Worm (Caenorhabditis elegans) whole organism, young adult: ENCODE measurements around the gene F20B6.9.

Source experiments
- B0019.2 ChIP-seq: fragments of 200-800 bp; sonication (Bioruptor generic); conservative IDR thresholded peaks from 2 replicates; pipeline ENCODE4 v1.3.6; 2022; ENCODE audit warnings: missing genetic modification reagents, missing genetic modification characterization, missing compliant biosample characterization
- B0261.1 ChIP-seq: sonication (generic microtip); optimal IDR thresholded peaks from 2 replicates; lab custom pipeline; 2016; ENCODE audit warnings: mild to moderate bottlenecking, missing genetic modification characterization, moderate library complexity, missing compliant biosample characterization
- C06A6.2 ChIP-seq: fragments of 200-800 bp; sonication (Bioruptor generic); conservative IDR thresholded peaks from 2 replicates; pipeline ENCODE4 v1.3.6; 2022; ENCODE audit warnings: missing genetic modification characterization, missing compliant biosample characterization
- D2030.7 ChIP-seq: fragments of 200-800 bp; sonication (Bioruptor generic); IDR thresholded peaks from 2 replicates; pipeline ENCODE4 v1.3.6; 2022; ENCODE audit warnings: missing genetic modification reagents, missing genetic modification characterization, missing compliant biosample characterization
- F57C9.4 ChIP-seq: sonication (generic microtip); optimal IDR thresholded peaks from 2 replicates; lab custom pipeline; 2017; ENCODE audit warnings: mild to moderate bottlenecking, missing genetic modification characterization, missing compliant biosample characterization
- Y56A3A.18 ChIP-seq: fragments of 200-800 bp; sonication (Bioruptor generic); IDR thresholded peaks from 2 replicates; pipeline ENCODE4 v1.3.6; 2022; ENCODE audit warnings: missing genetic modification reagents, missing genetic modification characterization, missing compliant biosample characterization
- Y79H2A.3 ChIP-seq: fragments of 200-800 bp; sonication (Bioruptor generic); conservative IDR thresholded peaks from 2 replicates; pipeline ENCODE4 v1.3.6; 2022; ENCODE audit warnings: missing genetic modification reagents, missing genetic modification characterization, missing compliant biosample characterization
- ZK185.1 ChIP-seq: sonication (generic microtip); optimal IDR thresholded peaks from 2 replicates; lab custom pipeline; 2016; ENCODE audit warnings: mild to moderate bottlenecking, missing genetic modification characterization, missing compliant biosample characterization; ENCODE audit not compliant: poor library complexity, severe bottlenecking
- akir-1 ChIP-seq: fragments of 200-800 bp; sonication (Bioruptor generic); optimal IDR thresholded peaks from 2 replicates; lab custom pipeline; 2018; ENCODE audit warnings: mild to moderate bottlenecking, missing genetic modification characterization, moderate library complexity, missing compliant biosample characterization
- ama-1 ChIP-seq, 3 experiments: fragments of 150-350 bp in 1 of 3; sonication (generic microtip) in 2 of 3; optimal IDR thresholded peaks; 2 replicates each; lab custom pipeline; 2014 to 2018; ENCODE audit warnings: missing biosample characterization in 2 of 3, missing genetic modification characterization in 2 of 3, missing genetic modification reagents in 2 of 3
- attf-3 ChIP-seq: fragments of 200-800 bp; sonication (Bioruptor generic); conservative IDR thresholded peaks from 2 replicates; pipeline ENCODE4 v1.3.6; 2022; ENCODE audit warnings: missing genetic modification reagents, missing genetic modification characterization, missing compliant biosample characterization
- attf-5 ChIP-seq: fragments of 200-800 bp; sonication (Bioruptor generic); optimal IDR thresholded peaks from 2 replicates; lab custom pipeline; 2018; ENCODE audit warnings: mild to moderate bottlenecking, missing genetic modification characterization, missing compliant biosample characterization
- bed-2 ChIP-seq: fragments of 200-800 bp; sonication (Bioruptor generic); IDR thresholded peaks from 2 replicates; pipeline ENCODE4 v1.3.6; 2022; ENCODE audit warnings: missing genetic modification reagents, missing genetic modification characterization, missing compliant biosample characterization
- cebp-1 ChIP-seq, 2 experiments: fragments of 200-800 bp in 1 of 2; sonication (Bioruptor generic) in 1 of 2; sonication (generic microtip) in 1 of 2; IDR thresholded peaks in 1 of 2; optimal IDR thresholded peaks in 1 of 2; 2 replicates each; pipeline versions ENCODE4 v1.3.6 to Lab custom; 2017 to 2022; ENCODE audit warnings: missing compliant biosample characterization in 2 of 2, missing genetic modification characterization in 2 of 2, mild to moderate bottlenecking in 1 of 2, missing genetic modification reagents in 1 of 2, moderate library complexity in 1 of 2
- ceh-40 ChIP-seq: fragments of 200-800 bp; sonication (Bioruptor generic); IDR thresholded peaks from 2 replicates; pipeline ENCODE4 v1.3.6; 2022; ENCODE audit warnings: missing genetic modification characterization, missing compliant biosample characterization
- ceh-79 ChIP-seq: sonication (generic microtip); optimal IDR thresholded peaks from 2 replicates; lab custom pipeline; 2017; ENCODE audit warnings: mild to moderate bottlenecking, missing genetic modification characterization, missing compliant biosample characterization
- ceh-91 ChIP-seq: fragments of 200-800 bp; sonication (Bioruptor generic); IDR thresholded peaks from 2 replicates; pipeline ENCODE4 v1.3.6; 2022; ENCODE audit warnings: missing genetic modification reagents, missing genetic modification characterization, missing compliant biosample characterization
- egl-44 ChIP-seq: fragments of 200-800 bp; sonication (Bioruptor generic); IDR thresholded peaks from 2 replicates; pipeline ENCODE4 v1.3.6; 2022; ENCODE audit warnings: missing genetic modification reagents, missing genetic modification characterization, missing compliant biosample characterization
- hlh-12 ChIP-seq: sonication (generic microtip); optimal IDR thresholded peaks from 2 replicates; lab custom pipeline; 2016; ENCODE audit warnings: missing genetic modification characterization, missing compliant biosample characterization
- hmg-1.2 ChIP-seq: fragments of 200-800 bp; sonication (Bioruptor generic); IDR thresholded peaks from 2 replicates; pipeline ENCODE4 v1.3.6; 2022; ENCODE audit warnings: missing genetic modification reagents, missing genetic modification characterization, missing compliant biosample characterization
- hmg-20 ChIP-seq: fragments of 200-800 bp; sonication (Bioruptor generic); IDR thresholded peaks from 2 replicates; pipeline ENCODE4 v1.3.6; 2022; ENCODE audit warnings: missing genetic modification reagents, missing genetic modification characterization, missing compliant biosample characterization
- hrde-1 ChIP-seq: sonication (generic microtip); optimal IDR thresholded peaks from 2 replicates; lab custom pipeline; 2016; ENCODE audit warnings: missing genetic modification characterization, mild to moderate bottlenecking, missing compliant biosample characterization, moderate library complexity, missing genotype, missing genetic modification reagents, borderline replicate concordance
- lag-1 ChIP-seq: fragments of 200-800 bp; sonication (Bioruptor generic); IDR thresholded peaks from 2 replicates; pipeline ENCODE4 v1.3.6; 2022; ENCODE audit warnings: missing genetic modification reagents, missing genetic modification characterization, missing compliant biosample characterization
- lin-40 ChIP-seq: sonication (generic microtip); optimal IDR thresholded peaks from 2 replicates; lab custom pipeline; 2016; ENCODE audit warnings: missing genetic modification characterization, mild to moderate bottlenecking, missing compliant biosample characterization, missing genotype, missing genetic modification reagents
- lsy-27 ChIP-seq: sonication (generic microtip); optimal IDR thresholded peaks from 2 replicates; lab custom pipeline; 2017; ENCODE audit warnings: missing genetic modification characterization, mild to moderate bottlenecking, missing compliant biosample characterization, antibody characterized with exemption, missing genotype, borderline replicate concordance; ENCODE audit not compliant: insufficient read depth
- madf-10 ChIP-seq: sonication (generic microtip); optimal IDR thresholded peaks from 2 replicates; lab custom pipeline; 2016; ENCODE audit warnings: mild to moderate bottlenecking, missing genetic modification characterization, missing compliant biosample characterization
- madf-6 ChIP-seq: fragments of 200-800 bp; sonication (Bioruptor generic); IDR thresholded peaks from 2 replicates; pipeline ENCODE4 v1.3.6; 2022; ENCODE audit warnings: missing genetic modification reagents, missing genetic modification characterization, missing compliant biosample characterization
- nfya-2 ChIP-seq: fragments of 200-800 bp; sonication (Bioruptor generic); IDR thresholded peaks from 2 replicates; pipeline ENCODE4 v1.3.6; 2022; ENCODE audit warnings: missing genetic modification reagents, missing genetic modification characterization, missing compliant biosample characterization
- nhr-27 ChIP-seq: fragments of 200-800 bp; sonication (Bioruptor generic); optimal IDR thresholded peaks from 2 replicates; lab custom pipeline; 2018; ENCODE audit warnings: mild to moderate bottlenecking, missing genetic modification characterization, moderate library complexity, missing compliant biosample characterization
- pbrm-1 ChIP-seq: fragments of 200-800 bp; sonication (Bioruptor generic); IDR thresholded peaks from 2 replicates; pipeline ENCODE4 v1.3.6; 2022; ENCODE audit warnings: missing genetic modification reagents, missing genetic modification characterization, missing compliant biosample characterization
- rec-8 ChIP-seq, 2 experiments: sonication (generic microtip); optimal IDR thresholded peaks; 2 replicates each; lab custom pipeline; 2016; ENCODE audit warnings: mild to moderate bottlenecking in 2 of 2, missing genetic modification characterization in 2 of 2, missing genetic modification reagents in 2 of 2, missing genotype in 2 of 2, missing biosample characterization in 1 of 2, missing compliant biosample characterization in 1 of 2, moderate library complexity in 1 of 2
- repo-1 ChIP-seq: sonication (generic microtip); optimal IDR thresholded peaks from 2 replicates; lab custom pipeline; 2017; ENCODE audit warnings: mild to moderate bottlenecking, missing genetic modification characterization, missing compliant biosample characterization
- rpc-1 ChIP-seq, 2 experiments: fragments of 150-350 bp in 1 of 2; sonication (generic microtip) in 1 of 2; optimal IDR thresholded peaks; 2 replicates each; lab custom pipeline; 2014 to 2018; ENCODE audit warnings: missing biosample characterization in 1 of 2, missing genetic modification characterization in 1 of 2, missing genetic modification reagents in 1 of 2, missing genotype in 1 of 2
- sdz-38 ChIP-seq: sonication (generic microtip); optimal IDR thresholded peaks from 2 replicates; lab custom pipeline; 2016; ENCODE audit warnings: missing genotype, missing genetic modification characterization, missing compliant biosample characterization
- snpc-3.4 ChIP-seq: sonication (generic microtip); optimal IDR thresholded peaks from 2 replicates; lab custom pipeline; 2017; ENCODE audit warnings: missing genetic modification characterization, mild to moderate bottlenecking, missing compliant biosample characterization, antibody characterized with exemption, moderate library complexity, missing genotype, missing genetic modification reagents
- snpc-4 ChIP-seq, 5 experiments: fragments of 150-350 bp in 1 of 5; sonication (generic microtip) in 4 of 5; optimal IDR thresholded peaks; 2 replicates each; lab custom pipeline; 2014 to 2018; ENCODE audit warnings: missing genetic modification characterization in 5 of 5, missing biosample characterization in 3 of 5, antibody characterized with exemption in 2 of 5, mild to moderate bottlenecking in 2 of 5, missing compliant biosample characterization in 2 of 5, missing genotype in 2 of 5, moderate library complexity in 2 of 5, missing genetic modification reagents in 1 of 5
- sptf-2 ChIP-seq: fragments of 200-800 bp; sonication (Bioruptor generic); optimal IDR thresholded peaks from 2 replicates; lab custom pipeline; 2018; ENCODE audit warnings: mild to moderate bottlenecking, missing genetic modification characterization, missing compliant biosample characterization
- tbp1 ChIP-seq: fragments of 200-800 bp; sonication (Bioruptor generic); optimal IDR thresholded peaks from 2 replicates; lab custom pipeline; 2018; ENCODE audit warnings: mild to moderate bottlenecking, missing genetic modification characterization, missing compliant biosample characterization
- tlf-1 ChIP-seq: fragments of 200-800 bp; sonication (Bioruptor generic); optimal IDR thresholded peaks from 2 replicates; lab custom pipeline; 2018; ENCODE audit warnings: mild to moderate bottlenecking, missing genetic modification characterization, missing compliant biosample characterization
- zfh-2 ChIP-seq: fragments of 200-800 bp; sonication (Bioruptor generic); conservative IDR thresholded peaks from 2 replicates; pipeline ENCODE4 v1.3.6; 2022; ENCODE audit warnings: missing genetic modification reagents, missing genetic modification characterization, missing compliant biosample characterization
- zim-3 ChIP-seq: sonication (generic microtip); optimal IDR thresholded peaks from 2 replicates; lab custom pipeline; 2017; ENCODE audit warnings: mild to moderate bottlenecking, missing genetic modification characterization, moderate library complexity, missing compliant biosample characterization
- ztf-18 ChIP-seq: sonication (generic microtip); optimal IDR thresholded peaks from 2 replicates; lab custom pipeline; 2016; ENCODE audit warnings: missing genotype, mild to moderate bottlenecking, missing genetic modification characterization, missing compliant biosample characterization
- ztf-3 ChIP-seq: fragments of 200-800 bp; sonication (Bioruptor generic); optimal IDR thresholded peaks from 2 replicates; lab custom pipeline; 2018; ENCODE audit warnings: mild to moderate bottlenecking, missing genetic modification characterization, missing compliant biosample characterization

The F20B6.9 gene

DNA sequence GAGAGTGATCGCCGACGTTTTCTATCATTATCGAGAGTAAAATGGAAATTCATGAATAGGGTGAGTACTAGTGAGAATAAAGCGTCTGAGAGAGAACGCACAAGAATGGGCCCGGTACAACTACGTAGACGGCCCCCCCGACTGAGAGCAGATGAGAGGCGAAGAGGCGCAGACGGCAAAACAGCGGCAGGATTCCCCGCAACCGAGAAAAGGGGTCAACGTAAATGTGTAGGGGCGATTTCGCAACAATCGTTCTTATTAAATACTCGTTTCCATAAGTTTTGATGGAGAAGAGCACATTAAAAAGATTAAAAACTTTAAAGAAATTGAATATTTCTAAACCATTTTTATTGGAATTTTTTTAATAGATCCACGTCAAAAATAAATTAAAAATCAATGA is 7.4 kb upstream of the F20B6.9 start:
- TF ChIP-seq rpc-1 (optimal IDR thresholded peaks at IDR 0.05; lab: Kevin White, UChicago): no peak
- no peak for TF ChIP-seq rpc-1 (tag; optimal IDR thresholded peaks at IDR 0.05; lab: Kevin White, UChicago)
- TF ChIP-seq hmg-1.2 (GFP tag; lab: Robert Waterston, UW): peak; percentile 48; the same call in 1 of the 2 replicates
- TF ChIP-seq cebp-1 (GFP tag; IDR thresholded peaks at IDR 0.05; lab: Robert Waterston, UW): peak; percentile 85
- TF ChIP-seq cebp-1 (tag; optimal IDR thresholded peaks at IDR 0.05; lab: Kevin White, UChicago): peak; percentile 97
- peak; percentile 72 for TF ChIP-seq zfh-2 (GFP tag; lab: Robert Waterston, UW)

DNA sequence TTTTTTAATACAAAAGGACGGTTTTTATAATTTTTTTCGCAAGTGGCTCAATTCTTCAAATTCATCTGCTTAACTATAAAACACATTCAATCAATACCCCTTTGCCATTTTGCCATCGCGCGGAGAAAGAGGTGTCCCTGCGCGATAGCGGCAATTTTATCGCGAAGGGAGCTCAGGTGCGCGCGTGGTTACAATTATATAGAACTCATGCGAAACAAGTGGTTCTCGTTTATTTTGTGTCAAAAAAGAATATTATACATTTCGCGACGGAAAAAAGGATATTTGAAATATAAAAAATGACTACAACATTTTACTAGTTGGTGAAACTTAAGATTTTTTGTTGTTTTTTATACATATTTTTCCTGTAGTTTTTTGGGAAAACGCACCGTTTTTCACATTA is 1.8 kb upstream of the F20B6.9 start:
- TF ChIP-seq ztf-18 (tag; lab: Kevin White, UChicago) (peak; percentile 68), B0019.2 (no peak), snpc-4 (GFP tag; optimal IDR thresholded peaks at IDR 0.05; lab: Kevin White, UChicago) (peak; percentile 71), snpc-4 (tag; optimal IDR thresholded peaks at IDR 0.05; lab: Kevin White, UChicago) (peak; percentile 81 to 89 (median 86)), hmg-20 (peak; percentile 97), hlh-12 (tag; lab: Kevin White, UChicago) (no peak), egl-44 (GFP tag; lab: Robert Waterston, UW) (peak; percentile 96), B0261.1 (tag; lab: Kevin White, UChicago) (peak; percentile 49), nfya-2 (GFP tag; lab: Robert Waterston, UW) (0 out of 2 replicates have a peak, but pooled peaks have one; percentile 28), akir-1 (GFP tag; lab: Kevin White, UChicago) (peak; percentile 77), C06A6.2 (GFP tag; lab: Robert Waterston, UW) (peak; percentile 98), tbp1 (GFP tag; lab: Kevin White, UChicago) (peak; percentile 79), tlf-1 (GFP tag; lab: Kevin White, UChicago) (peak; percentile 99), ceh-40 (peak; percentile 80; the same call in 1 of the 2 replicates), ama-1 (optimal IDR thresholded peaks at IDR 0.05; lab: Kevin White, UChicago) (no peak), ama-1 (GFP tag; optimal IDR thresholded peaks at IDR 0.05; lab: Kevin White, UChicago) (peak; percentile 26 to 68), lin-40 (peak; percentile 100), attf-3 (GFP tag; lab: Robert Waterston, UW) (0 out of 2 replicates have a peak, but pooled peaks have one; percentile 21), F57C9.4 (peak; percentile 68), D2030.7 (GFP tag; lab: Robert Waterston, UW) (no peak), madf-6 (peak; percentile 41), ztf-3 (peak; percentile 90), lsy-27 (peak; percentile 34), hrde-1 (tag; lab: Kevin White, UChicago) (no peak), lag-1 (GFP tag; lab: Robert Waterston, UW) (peak; percentile 96), snpc-3.4 (peak; percentile 12), nhr-27 (tag; lab: Kevin White, UChicago) (peak; percentile 89), sdz-38 (no peak), bed-2 (no peak), pbrm-1 (GFP tag; lab: Robert Waterston, UW) (peak; percentile 97), ceh-79 (tag; lab: Kevin White, UChicago) (peak; percentile 57), ZK185.1 (tag; lab: Kevin White, UChicago) (peak; percentile 98), zim-3 (tag; lab: Kevin White, UChicago) (peak; percentile 71), Y79H2A.3 (GFP tag; lab: Robert Waterston, UW) (no peak), sptf-2 (peak; percentile 43), Y56A3A.18 (peak; percentile 100), ceh-91 (GFP tag; lab: Robert Waterston, UW) (peak; percentile 22; the same call in 1 of the 2 replicates), rpc-1 (optimal IDR thresholded peaks at IDR 0.05; lab: Kevin White, UChicago) (peak; percentile 14), rpc-1 (tag; optimal IDR thresholded peaks at IDR 0.05; lab: Kevin White, UChicago) (no peak), rec-8 (tag; optimal IDR thresholded peaks at IDR 0.05; lab: Kevin White, UChicago) (peak; percentile 10 to 26), madf-10 (peak; percentile 96), repo-1 (tag; lab: Kevin White, UChicago) (peak; percentile 98), attf-5 (GFP tag; lab: Kevin White, UChicago) (peak; percentile 54)
